Fruit fly (Drosophila melanogaster) Kc167 (cell line): ENCODE results near the gene CG9154.

Experiments
- Myc ChIP-seq: fragments of >200 bp; optimal IDR thresholded peaks from 2 replicates; lab custom pipeline; 2017; ENCODE audit warnings: missing external identifiers
- h ChIP-seq: fragments of >200 bp; optimal IDR thresholded peaks from 3 replicates; lab custom pipeline; 2018; ENCODE audit warnings: missing external identifiers
- insv ChIP-seq: fragments of >200 bp; optimal IDR thresholded peaks from 3 replicates; lab custom pipeline; 2018; ENCODE audit warnings: missing external identifiers
- psq ChIP-seq: fragments of >200 bp; optimal IDR thresholded peaks from 2 replicates; lab custom pipeline; 2017; ENCODE audit warnings: missing external identifiers
- ttk ChIP-seq: sonication (Bioruptor generic); optimal IDR thresholded peaks from 2 replicates; lab custom pipeline; 2017; ENCODE audit warnings: missing external identifiers

DNA sequence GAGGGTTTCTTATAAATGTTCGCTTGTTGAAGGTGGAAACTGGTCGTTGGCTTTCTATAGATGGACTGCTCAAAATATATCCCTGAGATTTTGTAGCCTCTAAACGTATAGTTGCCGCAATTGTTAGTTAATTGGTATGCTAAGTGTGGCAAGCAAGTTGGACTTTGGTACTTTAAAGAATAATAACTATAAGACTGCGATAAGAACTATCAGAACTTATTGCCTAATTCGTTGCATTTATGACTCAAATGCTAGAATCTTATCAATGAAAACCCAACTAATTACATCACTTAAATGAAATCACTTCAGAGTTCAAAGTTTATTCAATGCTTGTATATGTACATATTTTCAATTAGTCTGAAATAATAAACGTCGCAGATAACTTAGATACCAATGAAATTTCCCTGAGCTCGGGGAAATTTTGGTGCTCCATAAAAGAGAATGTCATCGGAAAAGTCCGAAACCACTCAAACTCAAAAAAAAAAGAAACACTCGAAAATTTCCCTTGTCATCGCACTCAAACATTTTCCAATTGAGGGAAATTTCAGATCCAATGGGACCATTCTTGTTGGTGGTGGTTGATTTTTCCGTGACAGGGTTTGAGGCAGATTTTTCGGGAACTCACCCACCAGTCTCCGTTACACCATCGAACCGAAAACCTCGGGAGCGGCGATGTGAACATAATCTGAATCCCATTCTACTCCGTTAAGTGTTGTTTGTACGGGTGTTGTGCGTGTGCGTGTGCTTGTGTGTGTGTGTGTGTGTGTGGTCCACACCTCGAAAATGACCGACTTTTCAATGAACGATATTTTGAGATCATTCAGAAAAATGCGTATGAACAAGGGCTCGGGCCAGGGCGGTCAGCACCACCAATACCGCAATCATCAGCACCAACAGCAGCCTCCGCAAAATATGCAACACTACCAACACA, 20.6 kb upstream of the CG9154 start, which contains the start of gene CG45075:
- TF ChIP-seq h (lab: Kevin White, UChicago): no peak
- no peak for TF ChIP-seq insv (lab: Kevin White, UChicago)
- no peak for TF ChIP-seq psq (lab: Kevin White, UChicago)
- TF ChIP-seq ttk (lab: Kevin White, UChicago): no peak
- no peak for TF ChIP-seq Myc (lab: Kevin White, UChicago)
